Fruit fly (Drosophila melanogaster): ENCODE results near the gene CG9915.

Gene CG9915

dm6 chrX:16278783-16279182 is 34.2 kb downstream of the CG9915 start (continued):
- peak; percentile 21 for TF ChIP-seq tup (GFP tag; optimal IDR thresholded peaks at IDR 0.05)
- no peak for TF ChIP-seq sima (GFP tag; optimal IDR thresholded peaks at IDR 0.05)
- peak; percentile 78 for TF ChIP-seq CrebB (tag; optimal IDR thresholded peaks at IDR 0.05)
- peak; percentile 70 for TF ChIP-seq gsb (GFP tag; IDR thresholded peaks at IDR 0.05)
- TF ChIP-seq CG3995 (GFP tag; optimal IDR thresholded peaks at IDR 0.05) = no peak
- peak; percentile 56; the same call in 1 of the 2 replicates for TF ChIP-seq Taf1 (GFP tag; IDR thresholded peaks at IDR 0.05)
- TF ChIP-seq CG8290 (GFP tag; optimal IDR thresholded peaks at IDR 0.05) = peak; percentile 27
- peak; percentile 63 to 79 for TF ChIP-seq CG8290 (tag; optimal IDR thresholded peaks at IDR 0.05)
- peak; percentile 72 for TF ChIP-seq fd3F (GFP tag; optimal IDR thresholded peaks at IDR 0.05)
- TF ChIP-seq HLH4C (GFP tag; IDR thresholded peaks at IDR 0.05; ENCODE audit: partially characterized antibody) = no peak
- peak; percentile 86 for TF ChIP-seq Oli (tag; optimal IDR thresholded peaks at IDR 0.05)
- TF ChIP-seq hbn (GFP tag; IDR thresholded peaks at IDR 0.05; ENCODE audit: partially characterized antibody) = no peak
- no peak for TF ChIP-seq pzg (GFP tag; optimal IDR thresholded peaks at IDR 0.05)
- peak; percentile 87 for TF ChIP-seq CG17359 (tag; optimal IDR thresholded peaks at IDR 0.05)
- peak; percentile 85 for TF ChIP-seq Ets65A (GFP tag)
- peak; percentile 53 for TF ChIP-seq CG30020 (tag; optimal IDR thresholded peaks at IDR 0.05)
- TF ChIP-seq CG10209 (GFP tag; optimal IDR thresholded peaks at IDR 0.05) = peak; percentile 83
- TF ChIP-seq Mes4 (GFP tag; optimal IDR thresholded peaks at IDR 0.05) = peak; percentile 2
- peak; percentile 34; the same call in 1 of the 2 replicates for TF ChIP-seq gt (GFP tag; IDR thresholded peaks at IDR 0.05)
- peak; percentile 84 for TF ChIP-seq gsb-n (tag; optimal IDR thresholded peaks at IDR 0.05)
- TF ChIP-seq peb (GFP tag; IDR thresholded peaks at IDR 0.05) = peak; percentile 69
- no peak for TF ChIP-seq CG13287 (GFP tag; IDR thresholded peaks at IDR 0.05; ENCODE audit: partially characterized antibody)
- peak; percentile 16 for TF ChIP-seq CG8089 (GFP tag; optimal IDR thresholded peaks at IDR 0.05)
- TF ChIP-seq Spps (tag; optimal IDR thresholded peaks at IDR 0.05) = peak; percentile 84
- TF ChIP-seq Med (GFP tag) = peak; percentile 94
- TF ChIP-seq CG15601 (tag; optimal IDR thresholded peaks at IDR 0.05) = peak; percentile 79
- peak; percentile 7 for TF ChIP-seq trh (GFP tag; optimal IDR thresholded peaks at IDR 0.05)
- peak; percentile 80 for TF ChIP-seq CG17912 (GFP tag; optimal IDR thresholded peaks at IDR 0.05)
- TF ChIP-seq CG8765 (GFP tag; IDR thresholded peaks at IDR 0.05) = peak; percentile 79
- TF ChIP-seq nerfin-2 (GFP tag; IDR thresholded peaks at IDR 0.05; ENCODE audit: partially characterized antibody) = no peak
- peak; percentile 89 for TF ChIP-seq gem (tag; optimal IDR thresholded peaks at IDR 0.05)
- TF ChIP-seq Adf1 (GFP tag; IDR thresholded peaks at IDR 0.05) = no peak
- peak; percentile 75 for TF ChIP-seq wek (GFP tag; optimal IDR thresholded peaks at IDR 0.05)
- no peak for TF ChIP-seq run (tag; optimal IDR thresholded peaks at IDR 0.05)
- peak; percentile 66 for TF ChIP-seq dimm (GFP tag; IDR thresholded peaks at IDR 0.05)
- TF ChIP-seq Blimp-1 (GFP tag; optimal IDR thresholded peaks at IDR 0.05) = peak; percentile 87
- TF ChIP-seq NC2α (GFP tag; optimal IDR thresholded peaks at IDR 0.05) = peak; percentile 9
- peak; percentile 18 to 41 for TF ChIP-seq Pdp1 (GFP tag; optimal IDR thresholded peaks at IDR 0.05)
- peak; percentile 5 for TF ChIP-seq Hr3 (GFP tag; optimal IDR thresholded peaks at IDR 0.05)
- TF ChIP-seq amos (GFP tag; IDR thresholded peaks at IDR 0.05; ENCODE audit: partially characterized antibody) = no peak
- TF ChIP-seq Stat92E (GFP tag; optimal IDR thresholded peaks at IDR 0.05) = peak in 1 of 3 experiments; percentile 61
- peak; percentile 34 for TF ChIP-seq CG18476 (GFP tag; optimal IDR thresholded peaks at IDR 0.05)
- TF ChIP-seq ind (GFP tag; optimal IDR thresholded peaks at IDR 0.05) = peak; percentile 66
- peak; percentile 57 for TF ChIP-seq pfk (GFP tag; optimal IDR thresholded peaks at IDR 0.05)
- TF ChIP-seq tna (GFP tag; IDR thresholded peaks at IDR 0.05; ENCODE audit: partially characterized antibody) = no peak
- no peak for TF ChIP-seq tio (GFP tag; optimal IDR thresholded peaks at IDR 0.05)
- no peak for TF ChIP-seq Myb (GFP tag; optimal IDR thresholded peaks at IDR 0.05)
- peak; percentile 51 for TF ChIP-seq CG7987 (GFP tag; optimal IDR thresholded peaks at IDR 0.05)
- peak; percentile 76 for TF ChIP-seq Gug (GFP tag; IDR thresholded peaks at IDR 0.05)
- peak; percentile 71 for TF ChIP-seq Usf (GFP tag; optimal IDR thresholded peaks at IDR 0.05)

Measured in whole organism, embryonic.